Worm (Caenorhabditis elegans): ENCODE data around the gene W09H1.1.

The W09H1.1 gene

DNA sequence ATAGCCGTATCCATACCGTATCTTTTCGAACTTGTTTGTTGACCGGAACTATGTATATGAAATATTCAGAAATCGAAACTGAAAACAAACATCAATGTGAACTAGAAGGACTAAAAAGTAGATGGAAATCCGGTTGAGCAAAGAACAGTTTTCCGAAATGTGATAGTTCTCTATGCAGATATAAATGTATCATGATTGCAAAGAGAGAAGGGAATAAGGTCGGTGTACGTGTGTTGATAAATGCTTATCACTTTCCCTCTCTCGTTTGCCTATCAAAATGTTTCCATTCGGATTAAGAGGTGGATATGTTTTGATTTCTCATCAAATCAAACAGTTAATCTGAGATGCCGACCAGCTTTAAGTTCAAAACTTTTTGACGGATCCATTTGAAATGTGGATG is 33.1 kb downstream of the W09H1.1 start:
- TF ChIP-seq him-1 (tag; optimal IDR thresholded peaks at IDR 0.05) (no peak), dao-5 (tag; optimal IDR thresholded peaks at IDR 0.05) (no peak), W03F9.2 (tag; optimal IDR thresholded peaks at IDR 0.05) (no peak)

DNA sequence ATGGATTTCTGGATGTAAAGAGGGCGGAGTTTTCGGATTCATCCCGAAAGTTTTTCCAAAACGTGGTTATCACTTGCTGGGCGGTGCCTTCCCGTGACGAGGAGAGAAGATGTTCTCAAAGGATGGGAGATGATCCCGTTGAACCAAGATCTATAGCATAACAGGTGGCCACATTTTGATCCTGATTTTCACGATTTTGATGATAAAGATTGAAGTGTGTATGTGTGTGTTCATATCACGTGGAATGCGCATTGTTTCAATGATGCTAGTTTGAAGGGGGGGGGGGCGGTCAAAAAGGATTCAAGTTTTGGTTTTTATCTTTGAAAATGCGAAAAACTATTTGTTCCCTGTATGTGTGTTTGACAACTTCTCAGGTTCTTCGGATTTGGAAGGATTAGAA is 36.2 kb downstream of the W09H1.1 start, which contains the start of gene mltn-1:
Gene mltn-1 (minus strand): TSS at position 22 of the 400 bp plus-strand sequence.
- TF ChIP-seq W03F9.2 (tag; optimal IDR thresholded peaks at IDR 0.05) = no peak

DNA sequence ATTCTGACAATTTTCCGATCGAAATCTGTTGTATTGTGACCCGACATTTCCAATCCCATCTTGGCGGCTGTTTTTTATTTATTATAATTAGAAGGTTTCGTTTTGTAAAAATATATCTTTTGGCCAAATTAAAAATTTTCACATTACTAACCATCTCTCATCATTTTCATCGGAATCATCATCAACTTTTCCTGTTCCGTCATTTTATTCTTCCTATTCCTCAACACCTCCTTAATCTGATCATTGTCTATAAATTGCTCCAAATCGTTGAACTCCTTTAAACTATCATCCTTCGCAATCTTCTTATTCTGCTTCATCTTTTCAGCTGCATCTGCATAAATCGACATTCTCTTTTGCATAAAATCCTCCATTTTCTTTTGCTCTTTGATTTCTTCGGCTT is 39.0 kb downstream of the W09H1.1 start:
- no peak for TF ChIP-seq him-1 (tag; optimal IDR thresholded peaks at IDR 0.05)
- TF ChIP-seq W03F9.2 (tag; optimal IDR thresholded peaks at IDR 0.05) = no peak
- no peak for TF ChIP-seq dao-5 (tag; optimal IDR thresholded peaks at IDR 0.05)

DNA sequence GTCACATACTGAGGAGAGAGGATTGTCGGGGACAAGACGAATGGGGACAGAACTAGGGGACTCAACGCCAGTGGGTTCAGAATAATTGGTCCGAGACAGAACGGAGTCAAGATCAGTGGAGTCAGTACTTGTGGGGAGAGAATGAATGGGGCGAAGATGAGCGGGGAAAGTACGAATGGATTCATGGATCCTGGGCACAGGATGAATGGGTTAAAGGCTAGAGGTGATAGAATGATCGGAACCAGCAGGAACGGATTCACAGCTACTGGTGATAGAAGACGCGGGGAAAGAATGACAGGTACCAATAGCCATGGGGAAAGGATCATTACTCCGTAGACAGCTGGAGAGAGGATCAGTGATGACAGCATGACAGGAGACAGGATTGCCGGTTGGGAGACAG is 41.8 kb downstream of the W09H1.1 start:
- no peak for TF ChIP-seq dao-5 (tag; optimal IDR thresholded peaks at IDR 0.05)
- no peak for TF ChIP-seq W03F9.2 (tag; optimal IDR thresholded peaks at IDR 0.05)
- no peak for TF ChIP-seq him-1 (tag; optimal IDR thresholded peaks at IDR 0.05)

DNA sequence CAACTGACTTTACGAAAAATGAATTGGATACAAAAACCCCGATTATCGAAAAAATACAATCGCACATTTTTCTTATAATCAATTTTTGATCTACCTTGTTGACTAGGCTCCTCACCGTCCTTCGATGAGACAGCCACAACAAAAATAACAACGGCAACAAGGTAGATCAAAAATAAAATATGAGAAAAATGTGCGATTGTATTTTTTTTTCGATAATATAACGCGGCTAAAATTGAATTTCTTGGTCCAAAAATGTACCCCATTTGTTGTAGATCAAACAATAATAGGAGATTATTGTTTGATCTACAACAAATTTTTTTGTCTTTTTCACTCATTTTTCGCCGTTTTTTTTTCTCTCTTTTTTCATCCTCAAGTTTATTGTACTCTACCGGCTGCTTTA is 50.8 kb downstream of the W09H1.1 start:
- TF ChIP-seq dao-5 (tag; optimal IDR thresholded peaks at IDR 0.05) (no peak), W03F9.2 (tag; optimal IDR thresholded peaks at IDR 0.05) (no peak), him-1 (tag; optimal IDR thresholded peaks at IDR 0.05) (no peak)

DNA sequence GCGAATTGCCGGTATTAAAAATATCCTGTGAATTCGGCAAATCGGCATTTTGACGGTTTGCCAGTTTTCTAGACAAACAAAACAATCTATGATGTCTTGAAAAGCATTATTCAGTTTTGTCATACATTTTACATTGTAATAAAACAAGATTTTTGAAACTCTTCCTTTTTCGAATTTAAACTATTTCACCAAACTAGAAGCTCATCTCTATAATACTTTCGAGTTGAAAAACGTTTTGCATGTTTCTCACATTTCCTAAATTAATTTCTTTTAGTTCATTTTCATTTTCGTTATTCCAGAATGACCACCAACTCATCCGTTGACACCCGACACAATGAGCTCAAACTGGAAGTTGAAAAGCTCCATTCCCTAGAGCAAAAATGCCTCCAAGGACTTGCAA is 51.8 kb downstream of the W09H1.1 start, which contains the start of gene F29C12.6:
Gene F29C12.6 (plus strand): TSS at position 301 of the 400 bp plus-strand sequence.
- TF ChIP-seq W03F9.2 (tag; optimal IDR thresholded peaks at IDR 0.05) = no peak
- TF ChIP-seq dao-5 (tag; optimal IDR thresholded peaks at IDR 0.05) = no peak
- no peak for TF ChIP-seq him-1 (tag; optimal IDR thresholded peaks at IDR 0.05)
